Worm (Caenorhabditis elegans) whole organism, L2 larva: ENCODE results near the gene ndua-8.

Experiments
- C34F6.9 ChIP-seq: fragments of 150-350 bp; optimal IDR thresholded peaks from 2 replicates; lab custom pipeline; 2014; ENCODE audit warnings: missing biosample characterization, missing genetic modification characterization
- Y55F3AM.14 ChIP-seq: fragments of 200-800 bp; sonication (Bioruptor generic); optimal IDR thresholded peaks from 2 replicates; lab custom pipeline; 2018; ENCODE audit warnings: mild to moderate bottlenecking, missing genetic modification characterization, missing compliant biosample characterization
- ZK546.5 ChIP-seq: sonication (generic microtip); optimal IDR thresholded peaks from 2 replicates; lab custom pipeline; 2017; ENCODE audit warnings: missing biosample characterization, missing genetic modification characterization
- blmp-1 ChIP-seq: sonication (generic microtip); optimal IDR thresholded peaks from 2 replicates; lab custom pipeline; 2017; ENCODE audit warnings: missing genetic modification characterization, mild to moderate bottlenecking, missing compliant biosample characterization, antibody characterized with exemption, moderate library complexity; ENCODE audit not compliant: insufficient read depth
- ceh-16 ChIP-seq: fragments of 150-350 bp; optimal IDR thresholded peaks from 2 replicates; lab custom pipeline; 2014; ENCODE audit warnings: missing biosample characterization, missing genetic modification characterization
- egl-27 ChIP-seq: sonication (generic microtip); optimal IDR thresholded peaks from 3 replicates; lab custom pipeline; 2017; ENCODE audit warnings: missing biosample characterization, missing genetic modification reagents, missing genetic modification characterization
- elt-3 ChIP-seq: sonication (generic microtip); optimal IDR thresholded peaks from 2 replicates; lab custom pipeline; 2017; ENCODE audit warnings: missing biosample characterization, missing genetic modification characterization
- gmeb-1 ChIP-seq: fragments of 150-350 bp; optimal IDR thresholded peaks from 2 replicates; lab custom pipeline; 2014; ENCODE audit warnings: missing biosample characterization, missing genetic modification characterization
- lin-11 ChIP-seq: fragments of 150-350 bp; sonication (generic microtip); optimal IDR thresholded peaks from 2 replicates; lab custom pipeline; 2014; ENCODE audit warnings: missing biosample characterization, missing genetic modification characterization, inconsistent platforms, mixed read lengths
- lin-13 ChIP-seq: fragments of 150-350 bp; optimal IDR thresholded peaks from 2 replicates; lab custom pipeline; 2014; ENCODE audit warnings: missing biosample characterization, missing genetic modification reagents, missing genetic modification characterization
- lin-39 ChIP-seq: fragments of 150-350 bp; optimal IDR thresholded peaks from 2 replicates; lab custom pipeline; 2014; ENCODE audit warnings: missing biosample characterization, missing genetic modification reagents, missing genetic modification characterization
- lsy-2 ChIP-seq, 2 experiments: fragments of 150-350 bp in 1 of 2; sonication (generic microtip) in 1 of 2; optimal IDR thresholded peaks; 2 replicates each; lab custom pipeline; 2014 to 2017; ENCODE audit warnings: missing biosample characterization in 2 of 2, missing genetic modification characterization in 2 of 2
- mab-5 ChIP-seq: fragments of 150-350 bp; optimal IDR thresholded peaks from 2 replicates; lab custom pipeline; 2014; ENCODE audit warnings: missing biosample characterization, missing genetic modification characterization
- mdl-1 ChIP-seq, 2 experiments: fragments of 150-350 bp in 1 of 2; sonication (generic microtip) in 1 of 2; optimal IDR thresholded peaks; 2 replicates each; lab custom pipeline; 2017; ENCODE audit warnings: missing biosample characterization in 2 of 2, missing genetic modification characterization in 2 of 2
- nhr-10 ChIP-seq: sonication (generic microtip); optimal IDR thresholded peaks from 2 replicates; lab custom pipeline; 2017; ENCODE audit warnings: missing biosample characterization, missing genetic modification characterization
- nhr-11 ChIP-seq: fragments of 150-350 bp; optimal IDR thresholded peaks from 2 replicates; lab custom pipeline; 2014; ENCODE audit warnings: missing biosample characterization, missing genetic modification characterization
- nhr-12 ChIP-seq: fragments of 150-350 bp; optimal IDR thresholded peaks from 2 replicates; lab custom pipeline; 2014; ENCODE audit warnings: missing biosample characterization, missing genetic modification characterization
- nhr-129 ChIP-seq: fragments of 150-350 bp; optimal IDR thresholded peaks from 2 replicates; lab custom pipeline; 2014; ENCODE audit warnings: missing biosample characterization, missing genetic modification characterization
- nhr-21 ChIP-seq: fragments of 150-350 bp; optimal IDR thresholded peaks from 2 replicates; lab custom pipeline; 2014; ENCODE audit warnings: missing biosample characterization, missing genetic modification characterization
- nhr-23 ChIP-seq: fragments of 150-350 bp; optimal IDR thresholded peaks from 2 replicates; lab custom pipeline; 2014; ENCODE audit warnings: missing biosample characterization, missing genetic modification reagents, missing genetic modification characterization
- nhr-237 ChIP-seq: fragments of 150-350 bp; optimal IDR thresholded peaks from 2 replicates; lab custom pipeline; 2014; ENCODE audit warnings: missing biosample characterization, missing genetic modification characterization
- nhr-25 ChIP-seq: fragments of 150-350 bp; sonication (generic microtip); optimal IDR thresholded peaks from 3 replicates; lab custom pipeline; 2014; ENCODE audit warnings: missing biosample characterization, missing genetic modification characterization
- nhr-6 ChIP-seq: fragments of 150-350 bp; optimal IDR thresholded peaks from 2 replicates; lab custom pipeline; 2014; ENCODE audit warnings: missing biosample characterization, missing genetic modification characterization
- nhr-77 ChIP-seq: fragments of 150-350 bp; optimal IDR thresholded peaks from 2 replicates; lab custom pipeline; 2014; ENCODE audit warnings: missing biosample characterization, missing genetic modification characterization
- sem-4 ChIP-seq: fragments of 150-350 bp; optimal IDR thresholded peaks from 2 replicates; lab custom pipeline; 2014; ENCODE audit warnings: missing biosample characterization, missing genetic modification reagents, missing genetic modification characterization
- skn-1 ChIP-seq: sonication (generic microtip); optimal IDR thresholded peaks from 2 replicates; lab custom pipeline; 2017; ENCODE audit warnings: missing biosample characterization, missing genetic modification characterization
- snpc-4 ChIP-seq: fragments of 150-350 bp; optimal IDR thresholded peaks from 2 replicates; lab custom pipeline; 2014; ENCODE audit warnings: missing biosample characterization, missing genetic modification characterization
- unc-55 ChIP-seq: fragments of 150-350 bp; sonication (generic microtip); optimal IDR thresholded peaks from 3 replicates; lab custom pipeline; 2014; ENCODE audit warnings: missing biosample characterization, missing genetic modification reagents, missing genetic modification characterization
- unc-62 ChIP-seq: fragments of 150-350 bp; optimal IDR thresholded peaks from 2 replicates; lab custom pipeline; 2014; ENCODE audit warnings: missing biosample characterization, missing genetic modification reagents, missing genetic modification characterization
- zag-1 ChIP-seq: fragments of 150-350 bp; optimal IDR thresholded peaks from 2 replicates; lab custom pipeline; 2014; ENCODE audit warnings: missing biosample characterization, missing genetic modification characterization
- ztf-1 ChIP-seq: fragments of 200-800 bp; sonication (Bioruptor generic); conservative IDR thresholded peaks from 2 replicates; pipeline ENCODE4 v1.3.6; 2022; ENCODE audit warnings: missing genetic modification characterization, missing compliant biosample characterization
- ztf-11 ChIP-seq: sonication (generic microtip); optimal IDR thresholded peaks from 2 replicates; lab custom pipeline; 2017; ENCODE audit warnings: missing biosample characterization, missing genetic modification characterization
- ztf-4 ChIP-seq: fragments of 150-350 bp; optimal IDR thresholded peaks from 2 replicates; lab custom pipeline; 2014; ENCODE audit warnings: missing biosample characterization, missing genetic modification characterization

Gene ndua-8

ce11 chrIII:2552382-2552781, 23.5 kb downstream of the ndua-8 start:
- TF ChIP-seq Y55F3AM.14 (GFP tag; lab: Kevin White, UChicago), result no peak
- TF ChIP-seq unc-55 (GFP tag; lab: Kevin White, UChicago), result no peak
- peak; percentile 33 for TF ChIP-seq C34F6.9 (tag; lab: Kevin White, UChicago)

- TF ChIP-seq Y55F3AM.14 (GFP tag; lab: Kevin White, UChicago) (no peak), lsy-2 (tag; optimal IDR thresholded peaks at IDR 0.05; lab: Kevin White, UChicago) (no peak), nhr-11 (tag; lab: Kevin White, UChicago) (no peak), skn-1 (tag; lab: Kevin White, UChicago) (no peak), nhr-237 (tag; lab: Kevin White, UChicago) (no peak), nhr-77 (tag; lab: Kevin White, UChicago) (no peak), elt-3 (tag; lab: Kevin White, UChicago) (no peak), ztf-1 (no peak), zag-1 (no peak), blmp-1 (tag; lab: Kevin White, UChicago) (no peak), C34F6.9 (tag; lab: Kevin White, UChicago) (no peak), nhr-23 (tag; lab: Kevin White, UChicago) (no peak), ztf-11 (tag; lab: Kevin White, UChicago) (no peak), nhr-129 (tag; lab: Kevin White, UChicago) (no peak), nhr-12 (tag; lab: Kevin White, UChicago) (no peak), sem-4 (no peak), lin-39 (tag; lab: Kevin White, UChicago) (no peak)
These were observed 24.7 kb downstream of the ndua-8 start for ce11 chrIII:2553579-2553978.

ce11 chrIII:2560763-2561162, 31.9 kb downstream of the ndua-8 start:
- TF ChIP-seq ztf-4 (tag; lab: Kevin White, UChicago) (no peak), nhr-11 (tag; lab: Kevin White, UChicago) (no peak), lin-11 (no peak), unc-55 (GFP tag; lab: Kevin White, UChicago) (no peak), ZK546.5 (tag; lab: Kevin White, UChicago) (no peak), gmeb-1 (no peak)

- TF ChIP-seq nhr-21 (tag; lab: Kevin White, UChicago), result no peak
- no peak for TF ChIP-seq snpc-4
- no peak for TF ChIP-seq ztf-1
- TF ChIP-seq nhr-23 (tag; lab: Kevin White, UChicago), result no peak
- no peak for TF ChIP-seq ZK546.5 (tag; lab: Kevin White, UChicago)
These were observed 32.5 kb downstream of the ndua-8 start, which contains the start of gene nhr-239 for ce11 chrIII:2561410-2561809. nhr-239 (plus strand) TSS chrIII:2561710.

ce11 chrIII:2563033-2563656, 34.3 kb downstream of the ndua-8 start:
- TF ChIP-seq unc-62 (GFP tag; lab: Kevin White, UChicago), result no peak
- TF ChIP-seq nhr-10 (tag; lab: Kevin White, UChicago), result no peak
- no peak for TF ChIP-seq nhr-77 (tag; lab: Kevin White, UChicago)
- no peak for TF ChIP-seq elt-3 (tag; lab: Kevin White, UChicago)
- TF ChIP-seq nhr-237 (tag; lab: Kevin White, UChicago), result no peak
- TF ChIP-seq snpc-4, result no peak
- TF ChIP-seq mab-5 (tag; lab: Kevin White, UChicago), result no peak
- TF ChIP-seq lin-11, result no peak
- no peak for TF ChIP-seq lin-13 (GFP tag; lab: Kevin White, UChicago)
- no peak for TF ChIP-seq egl-27
- TF ChIP-seq nhr-25 (tag; lab: Kevin White, UChicago), result no peak
- no peak for TF ChIP-seq ceh-16 (tag; lab: Kevin White, UChicago)
- TF ChIP-seq lin-39 (tag; lab: Kevin White, UChicago), result no peak
- no peak for TF ChIP-seq mdl-1 (tag; optimal IDR thresholded peaks at IDR 0.05; lab: Kevin White, UChicago)
- no peak for TF ChIP-seq nhr-12 (tag; lab: Kevin White, UChicago)
- no peak for TF ChIP-seq C34F6.9 (tag; lab: Kevin White, UChicago)
- no peak for TF ChIP-seq nhr-6
- no peak for TF ChIP-seq nhr-21 (tag; lab: Kevin White, UChicago)
- no peak for TF ChIP-seq unc-55 (GFP tag; lab: Kevin White, UChicago)
- TF ChIP-seq nhr-11 (tag; lab: Kevin White, UChicago), result no peak
